Worm (Caenorhabditis elegans) whole organism, L1 larva: ENCODE data around the gene Y57G11B.5.

ENCODE experiments used
- C16A3.4 ChIP-seq: fragments of 150-350 bp; optimal IDR thresholded peaks from 2 replicates; lab custom pipeline; 2014; ENCODE audit warnings: missing biosample characterization, missing genetic modification characterization
- C34B4.2 ChIP-seq: sonication (generic microtip); optimal IDR thresholded peaks from 2 replicates; lab custom pipeline; 2017; ENCODE audit warnings: mild to moderate bottlenecking, missing genetic modification characterization, missing compliant biosample characterization
- aha-1 ChIP-seq: fragments of 150-350 bp; optimal IDR thresholded peaks from 2 replicates; lab custom pipeline; 2014; ENCODE audit warnings: missing biosample characterization, missing genetic modification characterization
- blmp-1 ChIP-seq: fragments of 150-350 bp; optimal IDR thresholded peaks from 2 replicates; lab custom pipeline; 2014; ENCODE audit warnings: missing biosample characterization, missing genetic modification characterization
- ceh-82 ChIP-seq, 3 experiments: fragments of 150-350 bp in 1 of 3; sonication (generic microtip) in 2 of 3; optimal IDR thresholded peaks; 2 replicates each; lab custom pipeline; 2014 to 2017; ENCODE audit warnings: missing biosample characterization in 3 of 3, missing genetic modification characterization in 3 of 3
- ceh-88 ChIP-seq: fragments of 200-800 bp; sonication (Bioruptor generic); IDR thresholded peaks from 2 replicates; pipeline ENCODE4 v1.3.6; 2022; ENCODE audit warnings: missing genetic modification characterization, missing compliant biosample characterization
- dpl-1 ChIP-seq, 3 experiments: fragments of 150-350 bp in 2 of 3; sonication (generic microtip) in 1 of 3; optimal IDR thresholded peaks; 2 replicates each; lab custom pipeline; 2014 to 2017; ENCODE audit warnings: missing biosample characterization in 3 of 3, missing genetic modification characterization in 3 of 3, missing genetic modification reagents in 3 of 3
- dsc-1 ChIP-seq: sonication (generic microtip); optimal IDR thresholded peaks from 2 replicates; lab custom pipeline; 2016; ENCODE audit warnings: mild to moderate bottlenecking, missing genetic modification characterization, missing compliant biosample characterization
- efl-1 ChIP-seq, 4 experiments: fragments of 150-350 bp; optimal IDR thresholded peaks in 3 of 4; peaks in 1 of 4; 1 replicate in 1 of 4; 2 replicates in 3 of 4; lab custom pipeline; 2014; ENCODE audit warnings: missing biosample characterization in 2 of 4, missing genetic modification characterization in 2 of 4, missing genetic modification reagents in 2 of 4
- elt-2 ChIP-seq: sonication (generic microtip); optimal IDR thresholded peaks from 2 replicates; lab custom pipeline; 2016; ENCODE audit warnings: missing genetic modification characterization, mild to moderate bottlenecking, inconsistent platforms, missing compliant biosample characterization, missing genetic modification reagents
- elt-3 ChIP-seq, 6 experiments: fragments of 150-350 bp in 1 of 6; sonication (generic microtip); optimal IDR thresholded peaks; 2 replicates each; lab custom pipeline; 2017 to 2018; ENCODE audit warnings: missing biosample characterization in 6 of 6, missing genetic modification characterization in 6 of 6, inconsistent platforms in 1 of 6
- fkh-10 ChIP-seq: sonication (generic microtip); optimal IDR thresholded peaks from 2 replicates; lab custom pipeline; 2017; ENCODE audit warnings: missing biosample characterization, missing genetic modification reagents, missing genetic modification characterization
- fos-1 ChIP-seq: fragments of 150-350 bp; optimal IDR thresholded peaks from 2 replicates; lab custom pipeline; 2014; ENCODE audit warnings: missing biosample characterization, missing genetic modification characterization
- hlh-4 ChIP-seq: sonication (generic microtip); optimal IDR thresholded peaks from 2 replicates; lab custom pipeline; 2016; ENCODE audit warnings: mild to moderate bottlenecking, missing genetic modification characterization, missing compliant biosample characterization
- hpl-2 ChIP-seq: fragments of 150-350 bp; optimal IDR thresholded peaks from 2 replicates; lab custom pipeline; 2014; ENCODE audit warnings: missing biosample characterization, missing genetic modification reagents, missing genetic modification characterization
- isw-1 ChIP-seq: fragments of 200-800 bp; sonication (Bioruptor generic); IDR thresholded peaks from 2 replicates; pipeline ENCODE4 v1.3.6; 2022; ENCODE audit warnings: missing genetic modification characterization, missing compliant biosample characterization
- jun-1 ChIP-seq: fragments of 150-350 bp; optimal IDR thresholded peaks from 2 replicates; lab custom pipeline; 2014; ENCODE audit warnings: missing biosample characterization, missing genetic modification reagents, missing genetic modification characterization
- lin-13 ChIP-seq: fragments of 150-350 bp; optimal IDR thresholded peaks from 2 replicates; lab custom pipeline; 2014; ENCODE audit warnings: missing biosample characterization, missing genetic modification reagents, missing genetic modification characterization
- lin-14 ChIP-seq: fragments of 200-800 bp; sonication (Bioruptor generic); optimal IDR thresholded peaks from 2 replicates; lab custom pipeline; 2018; ENCODE audit warnings: mild to moderate bottlenecking, missing genetic modification characterization, moderate library complexity, missing compliant biosample characterization
- lin-35 ChIP-seq, 2 experiments: fragments of 150-350 bp; optimal IDR thresholded peaks; 2 replicates each; lab custom pipeline; 2014; ENCODE audit warnings: missing biosample characterization in 2 of 2, missing genetic modification characterization in 2 of 2, missing genetic modification reagents in 2 of 2
- lsy-2 ChIP-seq, 2 experiments: fragments of 150-350 bp; optimal IDR thresholded peaks; 2 replicates each; lab custom pipeline; 2014; ENCODE audit warnings: missing biosample characterization in 2 of 2, missing genetic modification characterization in 2 of 2
- mab-9 ChIP-seq: fragments of 200-800 bp; sonication (Bioruptor generic); IDR thresholded peaks from 2 replicates; pipeline ENCODE4 v1.3.6; 2022; ENCODE audit warnings: missing genetic modification reagents, missing genetic modification characterization, missing compliant biosample characterization
- mdl-1 ChIP-seq, 2 experiments: fragments of 150-350 bp; optimal IDR thresholded peaks; 2 replicates each; lab custom pipeline; 2014 to 2017; ENCODE audit warnings: missing biosample characterization in 2 of 2, missing genetic modification characterization in 2 of 2, inconsistent platforms in 1 of 2
- mef-2 ChIP-seq: fragments of 150-350 bp; optimal IDR thresholded peaks from 2 replicates; lab custom pipeline; 2014; ENCODE audit warnings: missing biosample characterization, missing genetic modification characterization
- mep-1 ChIP-seq: fragments of 150-350 bp; optimal IDR thresholded peaks from 2 replicates; lab custom pipeline; 2014; ENCODE audit warnings: missing biosample characterization, missing genetic modification characterization
- nhr-11 ChIP-seq: fragments of 150-350 bp; optimal IDR thresholded peaks from 2 replicates; lab custom pipeline; 2014; ENCODE audit warnings: missing biosample characterization, missing genetic modification characterization
- nhr-19 ChIP-seq: fragments of 200-800 bp; sonication (Bioruptor generic); conservative IDR thresholded peaks from 2 replicates; pipeline ENCODE4 v1.3.6; 2022; ENCODE audit warnings: missing genetic modification characterization, missing compliant biosample characterization
- nhr-20 ChIP-seq: sonication (generic microtip); optimal IDR thresholded peaks from 2 replicates; lab custom pipeline; 2016; ENCODE audit warnings: mild to moderate bottlenecking, missing genetic modification characterization, missing compliant biosample characterization
- nhr-237 ChIP-seq: fragments of 150-350 bp; optimal IDR thresholded peaks from 2 replicates; lab custom pipeline; 2014; ENCODE audit warnings: missing biosample characterization, missing genetic modification characterization
- nhr-71 ChIP-seq: sonication (generic microtip); optimal IDR thresholded peaks from 2 replicates; lab custom pipeline; 2016; ENCODE audit warnings: mild to moderate bottlenecking, missing genetic modification characterization, moderate library complexity, missing compliant biosample characterization
- nhr-77 ChIP-seq: fragments of 150-350 bp; optimal IDR thresholded peaks from 2 replicates; lab custom pipeline; 2014; ENCODE audit warnings: missing biosample characterization, missing genetic modification characterization
- nhr-85 ChIP-seq: sonication (generic microtip); peaks from one replicate; lab custom pipeline; 2016; ENCODE audit warnings: missing genetic modification characterization, inconsistent platforms, missing compliant biosample characterization
- pqm-1 ChIP-seq: sonication (generic microtip); optimal IDR thresholded peaks from 3 replicates; lab custom pipeline; 2017; ENCODE audit warnings: missing biosample characterization, missing genetic modification characterization
- rnt-1 ChIP-seq: sonication (generic microtip); optimal IDR thresholded peaks from 2 replicates; lab custom pipeline; 2016; ENCODE audit warnings: mild to moderate bottlenecking, missing genetic modification characterization, moderate library complexity, missing compliant biosample characterization
- skn-1 ChIP-seq: fragments of 150-350 bp; optimal IDR thresholded peaks from 2 replicates; lab custom pipeline; 2014; ENCODE audit warnings: missing biosample characterization, missing genetic modification characterization
- snpc-4 ChIP-seq: fragments of 150-350 bp; optimal IDR thresholded peaks from 2 replicates; lab custom pipeline; 2014; ENCODE audit warnings: missing biosample characterization, missing genetic modification characterization
- snu-23 ChIP-seq: sonication (generic microtip); optimal IDR thresholded peaks from 2 replicates; lab custom pipeline; 2016; ENCODE audit warnings: missing genetic modification characterization, missing compliant biosample characterization
- sup-37 ChIP-seq: fragments of 200-800 bp; sonication (Bioruptor generic); optimal IDR thresholded peaks from 2 replicates; lab custom pipeline; 2018; ENCODE audit warnings: mild to moderate bottlenecking, missing genetic modification characterization, missing compliant biosample characterization
- swsn-7 ChIP-seq: sonication (generic microtip); optimal IDR thresholded peaks from 2 replicates; lab custom pipeline; 2016; ENCODE audit warnings: missing genetic modification characterization, missing compliant biosample characterization
- tbx-2 ChIP-seq: sonication (generic microtip); optimal IDR thresholded peaks from 2 replicates; lab custom pipeline; 2016; ENCODE audit warnings: missing genetic modification characterization, missing compliant biosample characterization
- unc-62 ChIP-seq: fragments of 150-350 bp; optimal IDR thresholded peaks from 2 replicates; lab custom pipeline; 2014; ENCODE audit warnings: missing biosample characterization, missing genetic modification reagents, missing genetic modification characterization
- unc-86 ChIP-seq: sonication (generic microtip); optimal IDR thresholded peaks from 2 replicates; lab custom pipeline; 2016; ENCODE audit warnings: missing genetic modification characterization, missing compliant biosample characterization
- unc-98 ChIP-seq: fragments of 200-800 bp; sonication (Bioruptor generic); IDR thresholded peaks from 2 replicates; pipeline ENCODE4 v1.3.6; 2022; ENCODE audit warnings: missing genetic modification characterization, missing compliant biosample characterization
- vab-15 ChIP-seq: sonication (generic microtip); optimal IDR thresholded peaks from 2 replicates; lab custom pipeline; 2017; ENCODE audit warnings: missing genotype, mild to moderate bottlenecking, missing genetic modification characterization, missing compliant biosample characterization
- zag-1 ChIP-seq: fragments of 150-350 bp; optimal IDR thresholded peaks from 2 replicates; lab custom pipeline; 2014; ENCODE audit warnings: missing biosample characterization, missing genetic modification characterization
- ztf-11 ChIP-seq, 2 experiments: sonication (generic microtip); optimal IDR thresholded peaks; 2 replicates each; lab custom pipeline; 2016 to 2017; ENCODE audit warnings: missing genetic modification characterization in 2 of 2, missing biosample characterization in 1 of 2, missing compliant biosample characterization in 1 of 2
- ztf-4 ChIP-seq: fragments of 150-350 bp; optimal IDR thresholded peaks from 2 replicates; lab custom pipeline; 2014; ENCODE audit warnings: missing biosample characterization, missing genetic modification characterization

Y57G11B.5 gene

DNA sequence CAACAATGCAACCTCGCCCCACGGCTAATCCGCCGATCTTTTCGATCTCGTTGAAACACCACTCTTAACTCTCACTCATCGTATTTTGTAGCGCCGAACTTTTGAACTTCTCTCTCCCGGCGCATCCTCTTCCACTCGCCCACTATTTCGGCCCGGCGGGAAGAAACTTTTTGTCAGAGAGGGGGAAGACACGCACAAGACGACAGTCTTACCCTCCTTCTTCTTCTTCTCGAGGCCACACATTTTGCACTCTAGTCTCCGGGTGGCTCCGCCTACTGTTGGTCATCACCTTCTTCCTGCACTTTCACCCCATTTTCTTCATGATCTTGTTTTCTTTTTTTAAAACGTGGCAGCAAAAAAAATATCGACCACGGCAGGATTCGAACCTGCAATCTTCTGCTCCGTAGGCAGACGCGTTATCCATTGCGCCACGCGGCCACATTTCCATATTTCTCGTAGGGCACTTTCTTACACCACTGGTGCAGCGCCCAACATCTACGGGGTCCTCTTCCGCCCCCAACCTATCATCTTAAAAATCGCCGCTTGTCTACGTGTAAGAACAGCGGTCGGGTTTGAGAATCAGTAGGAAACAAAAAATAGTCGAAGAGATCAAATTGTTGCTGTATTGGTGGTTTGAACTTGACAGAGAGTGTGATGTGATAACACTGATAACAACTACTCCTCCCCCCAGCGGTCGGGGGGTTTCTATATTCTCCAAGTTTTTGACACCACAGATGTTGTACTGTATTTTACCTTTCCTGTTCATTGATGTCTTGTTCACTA, 36.5 kb downstream of the Y57G11B.5 start (continued):
- peak; percentile 55 for TF ChIP-seq mep-1 (tag; lab: Kevin White, UChicago)
- no peak for TF ChIP-seq unc-62 (GFP tag; lab: Kevin White, UChicago)
- no peak for TF ChIP-seq nhr-237
- no peak for TF ChIP-seq nhr-11 (tag; lab: Kevin White, UChicago)
- TF ChIP-seq isw-1 = no peak
- TF ChIP-seq nhr-85 (tag; lab: Kevin White, UChicago) = peak; percentile 92
- peak; percentile 59 for TF ChIP-seq tbx-2 (tag; lab: Kevin White, UChicago)
- TF ChIP-seq ceh-88 (GFP tag; lab: Robert Waterston, UW) = no peak
- no peak for TF ChIP-seq zag-1 (tag; lab: Kevin White, UChicago)
- no peak for TF ChIP-seq unc-86 (tag; lab: Kevin White, UChicago)
- peak; percentile 67 for TF ChIP-seq C16A3.4 (tag; lab: Kevin White, UChicago)
- peak; percentile 65 for TF ChIP-seq rnt-1
- no peak for TF ChIP-seq hpl-2 (GFP tag; lab: Kevin White, UChicago)
- no peak for TF ChIP-seq pqm-1 (tag; lab: Kevin White, UChicago)
- no peak for TF ChIP-seq jun-1 (tag; lab: Kevin White, UChicago)
- no peak for TF ChIP-seq fos-1 (tag; lab: Kevin White, UChicago)
- no peak for TF ChIP-seq sup-37
- no peak for TF ChIP-seq C34B4.2
- peak; percentile 74 for TF ChIP-seq nhr-19 (GFP tag; lab: Robert Waterston, UW)
- TF ChIP-seq vab-15 (tag; lab: Kevin White, UChicago) = no peak
- no peak for TF ChIP-seq mef-2 (tag; lab: Kevin White, UChicago)
- no peak for TF ChIP-seq fkh-10
- peak in 1 of 3 experiments; percentile 2 for TF ChIP-seq ceh-82 (tag; optimal IDR thresholded peaks at IDR 0.05; lab: Kevin White, UChicago)
- no peak for TF ChIP-seq dsc-1 (tag; lab: Kevin White, UChicago)
- TF ChIP-seq aha-1 (tag; lab: Kevin White, UChicago) = no peak
- TF ChIP-seq elt-2 (tag; lab: Kevin White, UChicago) = no peak
- TF ChIP-seq nhr-77 = peak; percentile 60
- peak in 2 of 3 experiments; percentile 29 to 54 for TF ChIP-seq dpl-1 (GFP tag; optimal IDR thresholded peaks at IDR 0.05; lab: Kevin White, UChicago)
- peak; percentile 32 for TF ChIP-seq skn-1
- TF ChIP-seq snpc-4 (tag; lab: Kevin White, UChicago) = peak; percentile 28
- peak; percentile 72 for TF ChIP-seq snu-23 (GFP tag; lab: Kevin White, UChicago)
- TF ChIP-seq hlh-4 (tag; lab: Kevin White, UChicago) = no peak
- TF ChIP-seq ztf-11 (tag; optimal IDR thresholded peaks at IDR 0.05; lab: Kevin White, UChicago) = no peak
- TF ChIP-seq lin-14 (GFP tag; lab: Kevin White, UChicago) = peak; percentile 82
- TF ChIP-seq, all 84 proteins: peak for 30

DNA sequence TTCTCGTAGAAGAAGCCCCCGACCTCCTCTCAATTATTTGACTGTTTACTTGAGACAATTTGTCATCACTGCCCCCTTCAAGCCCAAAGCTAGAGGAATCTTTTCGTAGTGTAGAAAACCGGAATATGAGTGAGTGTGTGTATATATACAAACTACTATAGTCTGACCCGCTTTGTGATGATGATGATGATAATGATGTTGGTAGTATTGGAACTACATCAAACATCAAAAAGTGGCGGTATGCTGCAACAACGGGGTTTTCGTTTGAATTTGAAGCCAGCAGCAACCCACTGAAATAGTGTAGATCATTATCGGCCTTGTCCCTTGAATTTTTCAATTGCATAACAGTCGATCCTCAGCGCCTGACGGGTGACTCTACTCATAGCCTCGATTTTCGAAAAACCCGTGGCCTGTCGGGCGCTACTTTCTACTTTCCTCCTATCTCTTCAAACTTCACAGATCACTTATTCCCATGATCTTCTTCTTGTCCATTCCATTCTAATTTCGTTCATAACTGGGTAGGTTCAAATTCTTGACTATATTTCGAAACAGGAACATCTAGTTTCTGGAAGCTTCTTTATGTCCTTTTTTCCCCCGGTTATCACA, 37.4 kb downstream of the Y57G11B.5 start:
- TF ChIP-seq mdl-1 (tag; optimal IDR thresholded peaks at IDR 0.05; lab: Kevin White, UChicago) (peak in 1 of 2 experiments; percentile 2), ztf-4 (tag; lab: Kevin White, UChicago) (no peak), snpc-4 (tag; lab: Kevin White, UChicago) (peak; percentile 95), snu-23 (GFP tag; lab: Kevin White, UChicago) (peak; percentile 53), lin-35 (GFP tag; optimal IDR thresholded peaks at IDR 0.05; lab: Kevin White, UChicago) (peak; percentile 1 to 26), dpl-1 (GFP tag; optimal IDR thresholded peaks at IDR 0.05; lab: Kevin White, UChicago) (peak in 1 of 3 experiments; percentile 9), blmp-1 (tag; lab: Kevin White, UChicago) (no peak), nhr-85 (tag; lab: Kevin White, UChicago) (peak; percentile 83), efl-1 (optimal IDR thresholded peaks at IDR 0.05; lab: Kevin White, UChicago) (no peak), efl-1 (GFP tag; optimal IDR thresholded peaks at IDR 0.05 in 1 of 2; lab: Kevin White, UChicago) (peak in 1 of 2 experiments; percentile 28), unc-98 (GFP tag; lab: Robert Waterston, UW) (no peak), lin-13 (GFP tag; lab: Kevin White, UChicago) (peak; percentile 41), aha-1 (tag; lab: Kevin White, UChicago) (peak; percentile 6), swsn-7 (tag; lab: Kevin White, UChicago) (peak; percentile 15), lsy-2 (tag; optimal IDR thresholded peaks at IDR 0.05; lab: Kevin White, UChicago) (no peak), elt-3 (tag; optimal IDR thresholded peaks at IDR 0.05; lab: Kevin White, UChicago) (peak in 3 of 6 experiments; percentile 14 to 71 (median 39)), rnt-1 (peak; percentile 52), lin-14 (GFP tag; lab: Kevin White, UChicago) (peak; percentile 29), nhr-20 (tag; lab: Kevin White, UChicago) (peak; percentile 81), nhr-71 (tag; lab: Kevin White, UChicago) (peak; percentile 34), mab-9 (GFP tag; lab: Robert Waterston, UW) (no peak)
- TF ChIP-seq, all 84 proteins: peak for 15
